Worm (Caenorhabditis elegans) whole organism, mixed stage, embryonic: ENCODE results near the gene F20C5.11.
"Not testable (repeated sequence)": the region's sequence is repeated elsewhere in the genome, so short reads cannot be mapped to it uniquely, and the experiment has no call there.

Experiments
- M03D4.4 ChIP-seq: sonication (generic microtip); optimal IDR thresholded peaks from 2 replicates; lab custom pipeline; 2017; ENCODE audit warnings: mild to moderate bottlenecking, missing genetic modification characterization, missing compliant biosample characterization
- bed-3 ChIP-seq: fragments of 200-800 bp; sonication (Bioruptor generic); optimal IDR thresholded peaks from 3 replicates; lab custom pipeline; 2018; ENCODE audit warnings: mild to moderate bottlenecking, missing genetic modification characterization, moderate library complexity, missing compliant biosample characterization
- blmp-1 ChIP-seq: fragments of 150-350 bp; optimal IDR thresholded peaks from 2 replicates; lab custom pipeline; 2014; ENCODE audit warnings: missing biosample characterization, missing genetic modification characterization
- ceh-39 ChIP-seq: fragments of 150-350 bp; optimal IDR thresholded peaks from 2 replicates; lab custom pipeline; 2014; ENCODE audit warnings: missing biosample characterization, missing genetic modification characterization
- ceh-43 ChIP-seq: fragments of 200-800 bp; sonication (Bioruptor generic); optimal IDR thresholded peaks from 2 replicates; lab custom pipeline; 2018; ENCODE audit warnings: mild to moderate bottlenecking, missing genetic modification characterization, moderate library complexity, missing compliant biosample characterization
- cnd-1 ChIP-seq: fragments of 200-800 bp; sonication (Bioruptor generic); optimal IDR thresholded peaks from 2 replicates; lab custom pipeline; 2018; ENCODE audit warnings: mild to moderate bottlenecking, missing genetic modification characterization, missing compliant biosample characterization
- drap-1 ChIP-seq: fragments of 200-800 bp; sonication (Bioruptor generic); optimal IDR thresholded peaks from 3 replicates; lab custom pipeline; 2018; ENCODE audit warnings: mild to moderate bottlenecking, missing genetic modification characterization, missing compliant biosample characterization
- elt-3 ChIP-seq: fragments of 150-350 bp; optimal IDR thresholded peaks from 2 replicates; lab custom pipeline; 2014; ENCODE audit warnings: missing biosample characterization, missing genetic modification characterization
- flh-1 ChIP-seq: fragments of 200-800 bp; sonication (Bioruptor generic); optimal IDR thresholded peaks from 2 replicates; lab custom pipeline; 2018; ENCODE audit warnings: mild to moderate bottlenecking, missing genetic modification characterization, moderate library complexity, missing compliant biosample characterization
- ham-2 ChIP-seq: fragments of 200-800 bp; sonication (Bioruptor generic); optimal IDR thresholded peaks from 2 replicates; lab custom pipeline; 2018; ENCODE audit warnings: mild to moderate bottlenecking, missing genetic modification characterization, missing compliant biosample characterization
- hlh-1 ChIP-seq: fragments of 150-350 bp; optimal IDR thresholded peaks from 2 replicates; lab custom pipeline; 2014; ENCODE audit warnings: missing biosample characterization, missing genetic modification reagents, missing genetic modification characterization
- lin-13 ChIP-seq: fragments of 150-350 bp; optimal IDR thresholded peaks from 2 replicates; lab custom pipeline; 2014; ENCODE audit warnings: missing biosample characterization, missing genetic modification characterization
- lin-32 ChIP-seq: fragments of 200-800 bp; sonication (Bioruptor generic); optimal IDR thresholded peaks from 2 replicates; lab custom pipeline; 2018; ENCODE audit warnings: mild to moderate bottlenecking, missing genetic modification characterization, missing compliant biosample characterization
- mab-5 ChIP-seq: fragments of 150-350 bp; optimal IDR thresholded peaks from 2 replicates; lab custom pipeline; 2014; ENCODE audit warnings: missing biosample characterization, missing genetic modification characterization
- mep-1 ChIP-seq: fragments of 150-350 bp; optimal IDR thresholded peaks from 2 replicates; lab custom pipeline; 2017; ENCODE audit warnings: missing biosample characterization, missing genetic modification reagents, missing genetic modification characterization, inconsistent platforms
- nhr-12 ChIP-seq: fragments of 150-350 bp; optimal IDR thresholded peaks from 2 replicates; lab custom pipeline; 2014; ENCODE audit warnings: missing biosample characterization, missing genetic modification characterization
- nhr-2 ChIP-seq: fragments of 150-350 bp; optimal IDR thresholded peaks from 2 replicates; lab custom pipeline; 2014; ENCODE audit warnings: missing biosample characterization, missing genetic modification characterization
- nhr-237 ChIP-seq: fragments of 150-350 bp; optimal IDR thresholded peaks from 2 replicates; lab custom pipeline; 2014; ENCODE audit warnings: missing biosample characterization, missing genetic modification characterization
- nhr-28 ChIP-seq: fragments of 150-350 bp; optimal IDR thresholded peaks from 2 replicates; lab custom pipeline; 2014; ENCODE audit warnings: missing biosample characterization, missing genetic modification characterization
- sem-2 ChIP-seq: fragments of 200-800 bp; sonication (Bioruptor generic); optimal IDR thresholded peaks from 2 replicates; lab custom pipeline; 2018; ENCODE audit warnings: mild to moderate bottlenecking, missing genetic modification characterization, missing compliant biosample characterization
- snpc-4 ChIP-seq: fragments of 150-350 bp; optimal IDR thresholded peaks from 2 replicates; lab custom pipeline; 2014; ENCODE audit warnings: missing biosample characterization, missing genetic modification characterization
- sptf-1 ChIP-seq: sonication (generic microtip); optimal IDR thresholded peaks from 2 replicates; lab custom pipeline; 2017; ENCODE audit warnings: mild to moderate bottlenecking, missing genetic modification characterization, moderate library complexity, missing compliant biosample characterization
- tbx-8 ChIP-seq: fragments of 200-800 bp; sonication (Bioruptor generic); optimal IDR thresholded peaks from 2 replicates; lab custom pipeline; 2018; ENCODE audit warnings: mild to moderate bottlenecking, missing genetic modification characterization, moderate library complexity, missing compliant biosample characterization
- unc-120 ChIP-seq: sonication (generic microtip); optimal IDR thresholded peaks from 2 replicates; lab custom pipeline; 2017; ENCODE audit warnings: missing genetic modification characterization, missing compliant biosample characterization; ENCODE audit not compliant: poor library complexity, severe bottlenecking
- unc-62 ChIP-seq: fragments of 150-350 bp; optimal IDR thresholded peaks from 2 replicates; lab custom pipeline; 2014; ENCODE audit warnings: missing biosample characterization, missing genetic modification reagents, missing genetic modification characterization
- ztf-11 ChIP-seq: fragments of 150-350 bp; optimal IDR thresholded peaks from 2 replicates; lab custom pipeline; 2014; ENCODE audit warnings: missing biosample characterization, missing genetic modification characterization

The F20C5.11 gene

ce11 chrIV:8718153-8718552 is 43.6 kb downstream of the F20C5.11 start, which contains the start of gene H23L24.1:
H23L24.1 (plus strand) TSS chrIV:8718453.
- TF ChIP-seq flh-1 (GFP tag; lab: Kevin White, UChicago): no peak
- TF ChIP-seq cnd-1: no peak
- TF ChIP-seq drap-1: no peak
- no peak for TF ChIP-seq sem-2
- no peak for TF ChIP-seq unc-62
- no peak for TF ChIP-seq nhr-2 (tag; lab: Kevin White, UChicago)
- no peak for TF ChIP-seq lin-13 (tag; lab: Kevin White, UChicago)
- no peak for TF ChIP-seq bed-3 (GFP tag; lab: Kevin White, UChicago)
- TF ChIP-seq mep-1 (tag; lab: Kevin White, UChicago): no peak
- no peak for TF ChIP-seq nhr-237 (tag; lab: Kevin White, UChicago)
- TF ChIP-seq elt-3 (tag; lab: Kevin White, UChicago): no peak
- TF ChIP-seq snpc-4 (tag; lab: Kevin White, UChicago): no peak
- no peak for TF ChIP-seq ztf-11 (tag; lab: Kevin White, UChicago)
- TF ChIP-seq, all 35 proteins: peak for 0

- TF ChIP-seq nhr-28 (tag; lab: Kevin White, UChicago); nhr-12 (tag; lab: Kevin White, UChicago); hlh-1: not testable (repeated sequence)
Observed at ce11 chrIV:8715032-8715431, 46.8 kb downstream of the F20C5.11 start, which contains the start of the genes parg-2 and ipla-5. parg-2 (minus strand) TSS chrIV:8715132. ipla-5 (plus strand) TSS chrIV:8715247.

- no peak for TF ChIP-seq hlh-1
- TF ChIP-seq ceh-39 (tag; lab: Kevin White, UChicago): no peak
- TF ChIP-seq M03D4.4: no peak
- TF ChIP-seq sptf-1 (tag; lab: Kevin White, UChicago): no peak
- TF ChIP-seq mab-5 (tag; lab: Kevin White, UChicago): no peak
Observed at ce11 chrIV:8708046-8708445, 53.8 kb downstream of the F20C5.11 start.

ce11 chrIV:8705504-8705903 is 56.3 kb downstream of the F20C5.11 start, which contains the start of gene H23L24.4:
H23L24.4 (minus strand) TSS chrIV:8705604.
- TF ChIP-seq nhr-12 (tag; lab: Kevin White, UChicago) (no peak), nhr-28 (tag; lab: Kevin White, UChicago) (no peak), sptf-1 (tag; lab: Kevin White, UChicago) (no peak), nhr-2 (tag; lab: Kevin White, UChicago) (no peak), cnd-1 (no peak), nhr-237 (tag; lab: Kevin White, UChicago) (no peak), unc-120 (no peak), ceh-39 (tag; lab: Kevin White, UChicago) (no peak), ceh-43 (GFP tag; lab: Kevin White, UChicago) (no peak), blmp-1 (no peak), ham-2 (no peak), drap-1 (no peak), tbx-8 (GFP tag; lab: Kevin White, UChicago) (no peak), elt-3 (tag; lab: Kevin White, UChicago) (no peak), lin-32 (GFP tag; lab: Kevin White, UChicago) (no peak), hlh-1 (no peak), mep-1 (tag; lab: Kevin White, UChicago) (no peak)
